Fruit fly (Drosophila melanogaster): ENCODE results near the gene Rsph9.

The Rsph9 gene

DNA sequence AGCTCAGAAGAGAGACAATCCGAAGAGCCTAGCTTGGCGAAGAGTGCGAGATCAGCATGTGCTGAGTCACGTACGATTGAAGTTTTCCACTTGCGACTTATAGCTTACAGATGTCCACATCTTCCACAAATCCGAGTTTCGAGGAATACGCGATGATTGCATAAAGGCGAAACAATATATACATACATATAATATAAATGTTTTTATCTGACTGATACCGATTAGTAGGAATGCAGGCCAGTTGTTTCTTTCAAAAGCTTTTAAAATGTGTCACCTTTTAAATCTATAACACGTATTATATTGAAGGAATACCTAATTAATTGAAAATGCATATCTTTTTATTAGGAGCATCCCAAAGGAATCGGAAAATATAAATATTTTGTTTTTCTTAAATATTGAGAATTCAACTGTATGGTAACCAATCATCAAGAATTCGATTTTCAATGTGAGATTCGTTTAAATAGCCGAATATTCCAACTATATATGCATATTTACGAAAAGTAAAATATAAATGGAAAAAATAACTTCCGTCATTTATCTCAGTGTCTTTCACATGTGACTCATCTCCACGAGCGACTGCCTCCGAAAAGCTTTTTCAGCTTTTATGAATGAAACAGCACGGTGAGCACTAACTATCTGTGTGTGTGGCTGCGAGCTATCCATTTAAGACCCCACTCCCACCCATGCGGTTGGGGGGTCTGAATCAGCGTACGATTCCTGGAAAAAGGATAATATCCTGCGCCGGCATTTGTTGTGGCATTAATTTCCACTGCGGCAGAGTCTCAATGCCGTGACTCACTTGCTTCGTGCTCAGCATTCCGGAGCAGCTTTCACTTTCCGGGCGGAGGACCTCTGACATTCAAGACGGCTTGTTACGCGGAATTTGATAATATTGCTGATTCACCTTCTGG is 38.3 kb upstream of the Rsph9 start (continued):
- TF ChIP-seq CoRest (tag; optimal IDR thresholded peaks at IDR 0.05) (peak; percentile 77), aop (GFP tag; IDR thresholded peaks at IDR 0.05) (no peak), CG18599 (GFP tag; optimal IDR thresholded peaks at IDR 0.05) (peak; percentile 72), Fer1 (GFP tag; optimal IDR thresholded peaks at IDR 0.05) (peak; percentile 58), Nf-YC (tag; optimal IDR thresholded peaks at IDR 0.05) (peak; percentile 43), D19A (tag; optimal IDR thresholded peaks at IDR 0.05) (peak; percentile 57), Eip74EF (GFP tag; optimal IDR thresholded peaks at IDR 0.05) (peak in 1 of 2 experiments; percentile 74), CG11695 (GFP tag; IDR thresholded peaks at IDR 0.05) (peak; percentile 72; the same call in 2 of the 3 replicates), CG12219 (GFP tag; optimal IDR thresholded peaks at IDR 0.05) (peak; percentile 20), scrt (GFP tag; optimal IDR thresholded peaks at IDR 0.05) (peak; percentile 52), az2 (GFP tag; optimal IDR thresholded peaks at IDR 0.05) (peak; percentile 44), Ptx1 (GFP tag; IDR thresholded peaks at IDR 0.05) (peak; percentile 65; the same call in 1 of the 2 replicates), dmrt99B (tag; optimal IDR thresholded peaks at IDR 0.05) (peak; percentile 73), CG6813 (GFP tag; optimal IDR thresholded peaks at IDR 0.05) (peak; percentile 24), HLHmδ (GFP tag; optimal IDR thresholded peaks at IDR 0.05) (no peak), CG14050 (GFP tag; IDR thresholded peaks at IDR 0.05) (peak; percentile 49; the same call in 2 of the 3 replicates), abd-A (tag; optimal IDR thresholded peaks at IDR 0.05) (peak; percentile 51), CG9817 (tag; optimal IDR thresholded peaks at IDR 0.05) (peak; percentile 53), Optix (GFP tag; IDR thresholded peaks at IDR 0.05) (no peak), CG10209 (GFP tag; optimal IDR thresholded peaks at IDR 0.05) (peak; percentile 66), CG15011 (GFP tag; optimal IDR thresholded peaks at IDR 0.05) (peak; percentile 49), Aef1 (GFP tag; IDR thresholded peaks at IDR 0.05) (no peak), seq (GFP tag; IDR thresholded peaks at IDR 0.05) (0 out of 2 replicates have a peak, but pooled peaks have one; percentile 43), CG6689 (GFP tag; IDR thresholded peaks at IDR 0.05) (no peak), CG15269 (tag; optimal IDR thresholded peaks at IDR 0.05) (peak; percentile 75), CG7786 (GFP tag; optimal IDR thresholded peaks at IDR 0.05) (peak; percentile 1), Chrac-16 (GFP tag; optimal IDR thresholded peaks at IDR 0.05) (peak; percentile 20), Mrtf (GFP tag; IDR thresholded peaks at IDR 0.05) (no peak), CG10543 (GFP tag; optimal IDR thresholded peaks at IDR 0.05) (no peak), Med (GFP tag) (peak; percentile 88), MTF-1 (GFP tag; optimal IDR thresholded peaks at IDR 0.05; ENCODE audit: borderline replicate concordance) (no peak), CG17568 (GFP tag; optimal IDR thresholded peaks at IDR 0.05) (peak; percentile 22), CG4617 (GFP tag; optimal IDR thresholded peaks at IDR 0.05; ENCODE audit: borderline replicate concordance) (peak; percentile 8), CG31365 (tag; optimal IDR thresholded peaks at IDR 0.05) (peak; percentile 7), Oaz (GFP tag; IDR thresholded peaks at IDR 0.05) (peak; percentile 34), pum (GFP tag; optimal IDR thresholded peaks at IDR 0.05) (peak; percentile 5), CG15514 (GFP tag; optimal IDR thresholded peaks at IDR 0.05) (peak; percentile 46), CG2120 (GFP tag; optimal IDR thresholded peaks at IDR 0.05) (peak; percentile 80), zfh2 (GFP tag; optimal IDR thresholded peaks at IDR 0.05) (no peak), sima (GFP tag; optimal IDR thresholded peaks at IDR 0.05) (no peak), Sox100B (GFP tag; optimal IDR thresholded peaks at IDR 0.05) (peak; percentile 77), Rfx (GFP tag; IDR thresholded peaks at IDR 0.05) (peak; percentile 72), CG2875 (GFP tag; optimal IDR thresholded peaks at IDR 0.05) (peak; percentile 53), CG18764 (GFP tag; optimal IDR thresholded peaks at IDR 0.05) (no peak), Xbp1 (GFP tag; optimal IDR thresholded peaks at IDR 0.05) (peak; percentile 65), Sox102F (GFP tag; optimal IDR thresholded peaks at IDR 0.05) (peak; percentile 82), Max (GFP tag; optimal IDR thresholded peaks at IDR 0.05) (peak; percentile 33)
